Fruit fly (Drosophila melanogaster) whole organism, embryonic: ENCODE measurements around the gene CG7276.
A peak's percentile ranks its signal among the peaks of the same experiment; 100 is the strongest.

Experiments used
- Adf1 ChIP-seq: fragments of 200-800 bp; sonication (Bioruptor generic); IDR thresholded peaks from 2 replicates; pipeline ENCODE4 v1.3.6; 2022; ENCODE audit warnings: missing biosample characterization, missing genetic modification characterization
- Aef1 ChIP-seq: fragments of 200-800 bp; sonication (Bioruptor generic); IDR thresholded peaks from 3 replicates; pipeline ENCODE4 v1.3.6; 2022; ENCODE audit warnings: missing biosample characterization, missing genetic modification characterization
- Atf-2 ChIP-seq: fragments of 200-800 bp; sonication (Bioruptor generic); optimal IDR thresholded peaks from 2 replicates; lab custom pipeline; 2016; ENCODE audit warnings: missing biosample characterization, missing genetic modification characterization
- Atf3 ChIP-seq: fragments of 200-800 bp; sonication (Bioruptor generic); optimal IDR thresholded peaks from 3 replicates; lab custom pipeline; 2016; ENCODE audit warnings: missing biosample characterization, missing genetic modification characterization
- CG12104 ChIP-seq: fragments of 200-800 bp; sonication (Bioruptor generic); optimal IDR thresholded peaks from 3 replicates; lab custom pipeline; 2016; ENCODE audit warnings: missing biosample characterization, missing genetic modification characterization
- CG12155 ChIP-seq: fragments of 200-800 bp; sonication (Bioruptor generic); optimal IDR thresholded peaks from 3 replicates; lab custom pipeline; 2016; ENCODE audit warnings: missing biosample characterization, missing genetic modification characterization
- CG12659 ChIP-seq: fragments of 200-800 bp; sonication (Bioruptor generic); optimal IDR thresholded peaks from 3 replicates; lab custom pipeline; 2017; ENCODE audit warnings: mild to moderate bottlenecking, missing biosample characterization, missing genetic modification reagents, missing genetic modification characterization
- CG13287 ChIP-seq: fragments of 200-800 bp; sonication (Bioruptor generic); IDR thresholded peaks from 2 replicates; pipeline ENCODE4 v1.3.6; 2022; ENCODE audit warnings: missing biosample characterization, missing genetic modification characterization; ENCODE audit not compliant: partially characterized antibody
- CG13775 ChIP-seq: fragments of 200-800 bp; sonication (Bioruptor generic); optimal IDR thresholded peaks from 3 replicates; lab custom pipeline; 2017; ENCODE audit warnings: missing biosample characterization, mild to moderate bottlenecking, missing genetic modification characterization
- CG1529 ChIP-seq: fragments of 200-800 bp; sonication (Bioruptor generic); optimal IDR thresholded peaks from 3 replicates; lab custom pipeline; 2018; ENCODE audit warnings: missing biosample characterization, missing genetic modification characterization
- CG18011 ChIP-seq: fragments of 200-800 bp; sonication (Bioruptor generic); optimal IDR thresholded peaks from 2 replicates; lab custom pipeline; 2017; ENCODE audit warnings: missing biosample characterization, missing genetic modification characterization, mild to moderate bottlenecking, moderate library complexity, missing genotype
- CG32772 ChIP-seq: fragments of 200-800 bp; sonication (Bioruptor generic); IDR thresholded peaks from 2 replicates; pipeline ENCODE4 v1.3.6; 2022; ENCODE audit warnings: missing biosample characterization, missing genetic modification characterization
- CG3847 ChIP-seq: fragments of 200-800 bp; sonication (Bioruptor generic); IDR thresholded peaks from 2 replicates; pipeline ENCODE4 v1.3.6; 2022; ENCODE audit warnings: missing biosample characterization, missing genetic modification characterization
- CG6175 ChIP-seq: fragments of 200-800 bp; sonication (Bioruptor generic); IDR thresholded peaks from 3 replicates; pipeline ENCODE4 v1.3.6; 2022; ENCODE audit warnings: missing biosample characterization, missing genetic modification characterization
- CG6683 ChIP-seq: fragments of 200-800 bp; sonication (Bioruptor generic); optimal IDR thresholded peaks from 2 replicates; lab custom pipeline; 2017; ENCODE audit warnings: missing biosample characterization, mild to moderate bottlenecking, missing genetic modification characterization, missing genetic modification reagents
- CG8359 ChIP-seq: fragments of 200-800 bp; sonication (Bioruptor generic); optimal IDR thresholded peaks from 2 replicates; lab custom pipeline; 2017; ENCODE audit warnings: missing biosample characterization, mild to moderate bottlenecking, missing genetic modification characterization, borderline replicate concordance
- CTCF ChIP-seq: fragments of 200-800 bp; sonication (Bioruptor generic); optimal IDR thresholded peaks from 2 replicates; lab custom pipeline; 2017; ENCODE audit warnings: missing biosample characterization, mild to moderate bottlenecking, missing genetic modification characterization, moderate library complexity
- D ChIP-seq, 2 experiments: fragments of 200-800 bp in 1 of 2; fragments of >200 bp in 1 of 2; sonication (Bioruptor generic) in 1 of 2; optimal IDR thresholded peaks; 2 replicates in 1 of 2; 3 replicates in 1 of 2; lab custom pipeline; 2017; ENCODE audit warnings: mild to moderate bottlenecking in 1 of 2, missing biosample characterization in 1 of 2, missing genetic modification characterization in 1 of 2, missing genetic modification reagents in 1 of 2
- Dbx ChIP-seq: fragments of 200-800 bp; sonication (Bioruptor generic); IDR thresholded peaks from 3 replicates; pipeline ENCODE4 v1.3.6; 2022; ENCODE audit warnings: missing biosample characterization, missing genetic modification characterization
- GATAe ChIP-seq: fragments of 200-800 bp; sonication (Bioruptor generic); conservative IDR thresholded peaks from 2 replicates; pipeline ENCODE4 v1.3.6; 2022; ENCODE audit warnings: missing biosample characterization, missing genetic modification characterization
- Lim3 ChIP-seq: fragments of 200-800 bp; sonication (Bioruptor generic); IDR thresholded peaks from 2 replicates; pipeline ENCODE4 v1.3.6; 2022; ENCODE audit warnings: missing biosample characterization, missing genetic modification characterization
- NC2β ChIP-seq: fragments of 200-800 bp; sonication (Bioruptor generic); optimal IDR thresholded peaks from 2 replicates; lab custom pipeline; 2016; ENCODE audit warnings: missing biosample characterization, missing genetic modification characterization
- Oaz ChIP-seq: fragments of 200-800 bp; sonication (Bioruptor generic); IDR thresholded peaks from 2 replicates; pipeline ENCODE4 v1.3.6; 2022; ENCODE audit warnings: missing biosample characterization, missing genetic modification characterization
- Oli ChIP-seq: fragments of 200-800 bp; sonication (Bioruptor generic); optimal IDR thresholded peaks from 2 replicates; lab custom pipeline; 2018; ENCODE audit warnings: missing biosample characterization, mild to moderate bottlenecking, missing genetic modification characterization, moderate library complexity
- TFAM ChIP-seq: fragments of 200-800 bp; sonication (Bioruptor generic); optimal IDR thresholded peaks from 2 replicates; lab custom pipeline; 2017; ENCODE audit warnings: missing biosample characterization, missing genetic modification characterization, inconsistent platforms
- al ChIP-seq: fragments of 200-800 bp; sonication (Bioruptor generic); IDR thresholded peaks from 2 replicates; pipeline ENCODE4 v1.3.6; 2022; ENCODE audit warnings: missing biosample characterization, missing genetic modification characterization
- cas ChIP-seq: fragments of 200-800 bp; sonication (Bioruptor generic); IDR thresholded peaks from 2 replicates; pipeline ENCODE4 v1.3.6; 2022; ENCODE audit warnings: missing biosample characterization, missing genetic modification characterization
- da ChIP-seq: fragments of 200-800 bp; sonication (Bioruptor generic); optimal IDR thresholded peaks from 2 replicates; lab custom pipeline; 2016; ENCODE audit warnings: missing biosample characterization, missing genetic modification characterization
- disco-r ChIP-seq: fragments of 200-800 bp; sonication (Bioruptor generic); optimal IDR thresholded peaks from 2 replicates; lab custom pipeline; 2016; ENCODE audit warnings: missing biosample characterization, missing genetic modification characterization
- ems ChIP-seq: fragments of 200-800 bp; sonication (Bioruptor generic); optimal IDR thresholded peaks from 3 replicates; lab custom pipeline; 2016; ENCODE audit warnings: missing biosample characterization, missing genetic modification characterization
- esg ChIP-seq: fragments of 200-800 bp; sonication (Bioruptor generic); conservative IDR thresholded peaks from 2 replicates; pipeline ENCODE4 v1.3.6; 2022; ENCODE audit warnings: missing biosample characterization, missing genetic modification characterization
- eve ChIP-seq, 2 experiments: fragments of >200 bp; optimal IDR thresholded peaks; 2 replicates each; lab custom pipeline; 2017; ENCODE audit warnings: missing biosample characterization in 2 of 2, missing genetic modification characterization in 2 of 2
- gfzf ChIP-seq: fragments of 200-800 bp; sonication (Bioruptor generic); optimal IDR thresholded peaks from 2 replicates; lab custom pipeline; 2016; ENCODE audit warnings: missing biosample characterization, mild to moderate bottlenecking, missing genetic modification characterization, moderate library complexity
- grau ChIP-seq: fragments of 200-800 bp; optimal IDR thresholded peaks from 3 replicates; lab custom pipeline; 2019; ENCODE audit warnings: missing biosample characterization, mild to moderate bottlenecking, missing genetic modification characterization, moderate library complexity
- jigr1 ChIP-seq: fragments of 200-800 bp; sonication (Bioruptor generic); IDR thresholded peaks from 3 replicates; pipeline ENCODE4 v1.3.6; 2022; ENCODE audit warnings: missing biosample characterization, missing genetic modification characterization
- jing ChIP-seq: fragments of 200-800 bp; sonication (Bioruptor generic); optimal IDR thresholded peaks from 2 replicates; lab custom pipeline; 2018; ENCODE audit warnings: missing biosample characterization, mild to moderate bottlenecking, missing genetic modification characterization
- kni ChIP-seq: fragments of 200-800 bp; sonication (Bioruptor generic); optimal IDR thresholded peaks from 3 replicates; lab custom pipeline; 2017; ENCODE audit warnings: mild to moderate bottlenecking, missing biosample characterization, missing genetic modification reagents, missing genetic modification characterization
- lmd ChIP-seq: fragments of 200-800 bp; sonication (Bioruptor generic); IDR thresholded peaks from 2 replicates; pipeline ENCODE4 v1.3.6; 2022; ENCODE audit warnings: missing biosample characterization, missing genetic modification characterization
- nau ChIP-seq: fragments of 200-800 bp; sonication (Bioruptor generic); optimal IDR thresholded peaks from 3 replicates; lab custom pipeline; 2017; ENCODE audit warnings: missing biosample characterization, mild to moderate bottlenecking, missing genetic modification characterization, missing genetic modification reagents
- ranshi ChIP-seq: fragments of 200-800 bp; sonication (Bioruptor generic); IDR thresholded peaks from 2 replicates; pipeline ENCODE4 v1.3.6; 2022; ENCODE audit warnings: missing biosample characterization, missing genetic modification characterization
- shn ChIP-seq: fragments of 200-800 bp; sonication (Bioruptor generic); optimal IDR thresholded peaks from 3 replicates; lab custom pipeline; 2016; ENCODE audit warnings: missing biosample characterization, missing genetic modification characterization
- sisA ChIP-seq: fragments of 200-800 bp; sonication (Bioruptor generic); IDR thresholded peaks from 2 replicates; pipeline ENCODE4 v1.3.6; 2022; ENCODE audit warnings: missing biosample characterization, missing genetic modification characterization
- tll ChIP-seq, 2 experiments: fragments of 200-800 bp in 1 of 2; fragments of >200 bp in 1 of 2; sonication (Bioruptor generic) in 1 of 2; optimal IDR thresholded peaks; 2 replicates each; lab custom pipeline; 2017 to 2019; ENCODE audit warnings: missing biosample characterization in 2 of 2, missing genetic modification characterization in 2 of 2, mild to moderate bottlenecking in 1 of 2, moderate library complexity in 1 of 2
- tx ChIP-seq: fragments of 200-800 bp; sonication (Bioruptor generic); optimal IDR thresholded peaks from 2 replicates; lab custom pipeline; 2016; ENCODE audit warnings: missing biosample characterization, missing genetic modification characterization
- unpg ChIP-seq: fragments of 200-800 bp; sonication (Bioruptor generic); optimal IDR thresholded peaks from 3 replicates; lab custom pipeline; 2018; ENCODE audit warnings: missing biosample characterization, mild to moderate bottlenecking, missing genetic modification characterization, moderate library complexity
- usp ChIP-seq: fragments of >200 bp; optimal IDR thresholded peaks from 2 replicates; lab custom pipeline; 2017; ENCODE audit warnings: missing biosample characterization, missing genetic modification characterization
- z ChIP-seq: fragments of 200-800 bp; sonication (Bioruptor generic); IDR thresholded peaks from 3 replicates; pipeline ENCODE4 v1.3.6; 2022; ENCODE audit warnings: missing biosample characterization, missing genetic modification characterization
- zen ChIP-seq: fragments of 200-800 bp; sonication (Bioruptor generic); optimal IDR thresholded peaks from 3 replicates; lab custom pipeline; 2018; ENCODE audit warnings: missing biosample characterization, mild to moderate bottlenecking, missing genetic modification characterization, moderate library complexity

CG7276 gene

dm6 chr3L:15534274-15535227, 36.5 kb downstream of the CG7276 start (continued):
- TF ChIP-seq grau (tag; lab: Kevin White, UChicago) (peak; percentile 73), Oli (tag; lab: Kevin White, UChicago) (peak; percentile 82), CTCF (GFP tag; lab: Kevin White, UChicago) (no peak), CG13287 (GFP tag; lab: Robert Waterston, UW) (no peak), CG12659 (peak; percentile 77), z (GFP tag; lab: Robert Waterston, UW) (no peak), kni (GFP tag; lab: Kevin White, UChicago) (peak; percentile 99), gfzf (GFP tag; lab: Kevin White, UChicago) (no peak), tll (GFP tag; optimal IDR thresholded peaks at IDR 0.05; lab: Kevin White, UChicago) (no peak), CG18011 (GFP tag; lab: Kevin White, UChicago) (peak; percentile 11), eve (GFP tag; optimal IDR thresholded peaks at IDR 0.05; lab: Kevin White, UChicago) (peak in 1 of 2 experiments; percentile 92), CG1529 (GFP tag; lab: Kevin White, UChicago) (peak; percentile 62), unpg (peak; percentile 34), ems (peak; percentile 53), shn (GFP tag; lab: Kevin White, UChicago) (peak; percentile 48), Atf3 (GFP tag; lab: Kevin White, UChicago) (peak; percentile 29), D (optimal IDR thresholded peaks at IDR 0.05; lab: Kevin White, UChicago) (no peak), D (GFP tag; optimal IDR thresholded peaks at IDR 0.05; lab: Kevin White, UChicago) (peak; percentile 43), CG3847 (peak; percentile 51), CG32772 (no peak; the same call in none of the 2 replicates), CG12155 (GFP tag; lab: Kevin White, UChicago) (peak; percentile 53), cas (GFP tag; lab: Robert Waterston, UW) (no peak), CG6683 (GFP tag; lab: Kevin White, UChicago) (peak; percentile 27), TFAM (no peak), Adf1 (GFP tag; lab: Robert Waterston, UW) (peak; percentile 73), Lim3 (no peak), nau (peak; percentile 16), CG13775 (GFP tag; lab: Kevin White, UChicago) (peak; percentile 84), esg (GFP tag; lab: Robert Waterston, UW) (peak; percentile 20; the same call in 1 of the 2 replicates), jing (peak; percentile 37), Oaz (GFP tag; lab: Robert Waterston, UW) (no peak), ranshi (GFP tag; lab: Robert Waterston, UW) (no peak; the same call in 1 of the 2 replicates), Atf-2 (GFP tag; lab: Kevin White, UChicago) (peak; percentile 58), Dbx (0 out of 3 replicates have a peak, but pooled peaks have one; percentile 16), CG6175 (GFP tag; lab: Robert Waterston, UW) (0 out of 3 replicates have a peak, but pooled peaks have one; percentile 14), CG8359 (GFP tag; lab: Kevin White, UChicago) (peak; percentile 21), tx (GFP tag; lab: Kevin White, UChicago) (peak; percentile 9), GATAe (no peak), disco-r (no peak), zen (tag; lab: Kevin White, UChicago) (peak; percentile 20), jigr1 (GFP tag; lab: Robert Waterston, UW) (no peak), Aef1 (GFP tag; lab: Robert Waterston, UW) (0 out of 3 replicates have a peak, but pooled peaks have one; percentile 25), sisA (GFP tag; lab: Robert Waterston, UW) (peak; percentile 61), al (no peak), CG12104 (GFP tag; lab: Kevin White, UChicago) (peak; percentile 30), usp (GFP tag; lab: Kevin White, UChicago) (no peak), lmd (peak; percentile 58; the same call in 1 of the 2 replicates), NC2β (GFP tag; lab: Kevin White, UChicago) (peak; percentile 31), da (GFP tag; lab: Kevin White, UChicago) (no peak)
